Fruit fly (Drosophila melanogaster) whole organism, embryonic: Measurements from ENCODE around the gene bora.
A peak's percentile ranks its signal among the peaks of the same experiment; 100 is the strongest.

Source experiments
- Ada2b ChIP-seq: fragments of 200-800 bp; sonication (Bioruptor generic); IDR thresholded peaks from 2 replicates; pipeline ENCODE4 v1.3.6; 2022; ENCODE audit warnings: missing biosample characterization, missing genetic modification characterization
- Adf1 ChIP-seq: fragments of 200-800 bp; sonication (Bioruptor generic); IDR thresholded peaks from 2 replicates; pipeline ENCODE4 v1.3.6; 2022; ENCODE audit warnings: missing biosample characterization, missing genetic modification characterization
- Awh ChIP-seq: fragments of 200-800 bp; sonication (Bioruptor generic); IDR thresholded peaks from 2 replicates; pipeline ENCODE4, ENCODE4 v1.3.6; 2022; ENCODE audit warnings: missing biosample characterization, missing genetic modification characterization
- CG10267 ChIP-seq: fragments of 200-800 bp; sonication (Bioruptor generic); optimal IDR thresholded peaks from 2 replicates; lab custom pipeline; 2018; ENCODE audit warnings: missing biosample characterization, mild to moderate bottlenecking, missing genetic modification characterization, moderate library complexity
- CG10543 ChIP-seq: fragments of 200-800 bp; sonication (Bioruptor generic); optimal IDR thresholded peaks from 3 replicates; lab custom pipeline; 2017; ENCODE audit warnings: missing biosample characterization, mild to moderate bottlenecking, missing genetic modification characterization, moderate library complexity
- CG11504 ChIP-seq: fragments of 200-800 bp; sonication (Bioruptor generic); optimal IDR thresholded peaks from 3 replicates; lab custom pipeline; 2019; ENCODE audit warnings: missing biosample characterization, mild to moderate bottlenecking, missing genetic modification characterization, moderate library complexity
- CG11723 ChIP-seq: fragments of 200-800 bp; sonication (Bioruptor generic); optimal IDR thresholded peaks from 2 replicates; lab custom pipeline; 2017; ENCODE audit warnings: missing biosample characterization, mild to moderate bottlenecking, missing genetic modification characterization
- CG12942 ChIP-seq: fragments of 200-800 bp; sonication (Bioruptor generic); optimal IDR thresholded peaks from 3 replicates; lab custom pipeline; 2016; ENCODE audit warnings: missing biosample characterization, missing genetic modification characterization
- CG13296 ChIP-seq: fragments of 200-800 bp; sonication (Bioruptor generic); optimal IDR thresholded peaks from 3 replicates; lab custom pipeline; 2018; ENCODE audit warnings: missing biosample characterization, mild to moderate bottlenecking, missing genetic modification characterization
- CG15011 ChIP-seq: fragments of 200-800 bp; sonication (Bioruptor generic); optimal IDR thresholded peaks from 3 replicates; lab custom pipeline; 2018; ENCODE audit warnings: missing biosample characterization, mild to moderate bottlenecking, missing genetic modification characterization
- CG1832 ChIP-seq: fragments of 200-800 bp; sonication (Bioruptor generic); optimal IDR thresholded peaks from 2 replicates; lab custom pipeline; 2017; ENCODE audit warnings: missing biosample characterization, mild to moderate bottlenecking, missing genetic modification characterization, inconsistent platforms
- CG2199 ChIP-seq: fragments of 200-800 bp; sonication (Bioruptor generic); IDR thresholded peaks from 3 replicates; pipeline ENCODE4 v1.3.6; 2022; ENCODE audit warnings: missing biosample characterization, missing genetic modification characterization
- CG31388 ChIP-seq: fragments of 200-800 bp; sonication (Bioruptor generic); optimal IDR thresholded peaks from 2 replicates; lab custom pipeline; 2016; ENCODE audit warnings: missing biosample characterization, missing genetic modification characterization
- CG31441 ChIP-seq: fragments of 200-800 bp; sonication (Bioruptor generic); IDR thresholded peaks from 2 replicates; pipeline ENCODE4 v1.3.6; 2022; ENCODE audit warnings: missing biosample characterization, missing genetic modification characterization
- CG33557 ChIP-seq: fragments of 200-800 bp; sonication (Bioruptor generic); optimal IDR thresholded peaks from 2 replicates; lab custom pipeline; 2019; ENCODE audit warnings: missing biosample characterization, mild to moderate bottlenecking, missing genetic modification characterization, moderate library complexity
- CG7357 ChIP-seq: fragments of 200-800 bp; sonication (Bioruptor generic); IDR thresholded peaks from 3 replicates; pipeline ENCODE4 v1.3.6; 2022; ENCODE audit warnings: missing biosample characterization, missing genetic modification characterization
- CG8944 ChIP-seq: fragments of 200-800 bp; sonication (Bioruptor generic); optimal IDR thresholded peaks from 3 replicates; lab custom pipeline; 2016; ENCODE audit warnings: missing biosample characterization, missing genetic modification characterization
- CTCF ChIP-seq: fragments of 200-800 bp; sonication (Bioruptor generic); optimal IDR thresholded peaks from 2 replicates; lab custom pipeline; 2017; ENCODE audit warnings: missing biosample characterization, mild to moderate bottlenecking, missing genetic modification characterization, moderate library complexity
- Dfd ChIP-seq, 2 experiments: fragments of >200 bp; optimal IDR thresholded peaks; 2 replicates each; lab custom pipeline; 2017; ENCODE audit warnings: missing biosample characterization in 2 of 2, missing genetic modification characterization in 2 of 2
- Dref ChIP-seq: fragments of 200-800 bp; sonication (Bioruptor generic); IDR thresholded peaks from 2 replicates; pipeline ENCODE4 v1.3.6; 2022; ENCODE audit warnings: missing biosample characterization, missing genetic modification characterization
- Ets65A ChIP-seq: fragments of 200-800 bp; sonication (Bioruptor generic); peaks from one replicate; lab custom pipeline; 2016; ENCODE audit warnings: missing biosample characterization, missing genetic modification characterization
- Hey ChIP-seq: fragments of 200-800 bp; sonication (Bioruptor generic); optimal IDR thresholded peaks from 3 replicates; lab custom pipeline; 2018; ENCODE audit warnings: missing biosample characterization, mild to moderate bottlenecking, missing genetic modification characterization
- Hmx ChIP-seq: fragments of 200-800 bp; sonication (Bioruptor generic); optimal IDR thresholded peaks from 2 replicates; lab custom pipeline; 2016; ENCODE audit warnings: missing biosample characterization, missing genetic modification characterization
- Med ChIP-seq: fragments of 200-800 bp; sonication (Bioruptor generic); peaks from one replicate; lab custom pipeline; 2016; ENCODE audit warnings: missing biosample characterization, missing genetic modification characterization, mild to moderate bottlenecking, inconsistent platforms, moderate library complexity
- NfI ChIP-seq: fragments of 200-800 bp; sonication (Bioruptor generic); optimal IDR thresholded peaks from 3 replicates; lab custom pipeline; 2018; ENCODE audit warnings: missing biosample characterization, mild to moderate bottlenecking, missing genetic modification characterization, moderate library complexity
- Six4 ChIP-seq: fragments of 200-800 bp; sonication (Bioruptor generic); optimal IDR thresholded peaks from 2 replicates; lab custom pipeline; 2016; ENCODE audit warnings: missing biosample characterization, missing genetic modification characterization
- crc ChIP-seq: fragments of 200-800 bp; sonication (Bioruptor generic); optimal IDR thresholded peaks from 2 replicates; lab custom pipeline; 2016; ENCODE audit warnings: missing biosample characterization, missing genetic modification characterization
- crol ChIP-seq: fragments of 200-800 bp; sonication (Bioruptor generic); IDR thresholded peaks from 2 replicates; pipeline ENCODE4 v1.3.6; 2022; ENCODE audit warnings: missing biosample characterization, missing genetic modification characterization
- gce ChIP-seq: fragments of 200-800 bp; sonication (Bioruptor generic); IDR thresholded peaks from 3 replicates; pipeline ENCODE4 v1.3.6; 2022; ENCODE audit warnings: missing biosample characterization, missing genetic modification characterization
- gcm ChIP-seq: fragments of 200-800 bp; sonication (Bioruptor generic); optimal IDR thresholded peaks from 2 replicates; lab custom pipeline; 2019; ENCODE audit warnings: missing biosample characterization, mild to moderate bottlenecking, missing genetic modification characterization, moderate library complexity
- lbe ChIP-seq: fragments of 200-800 bp; sonication (Bioruptor generic); optimal IDR thresholded peaks from 2 replicates; lab custom pipeline; 2016; ENCODE audit warnings: missing biosample characterization, mild to moderate bottlenecking, missing genetic modification characterization
- nom ChIP-seq: fragments of 200-800 bp; sonication (Bioruptor generic); optimal IDR thresholded peaks from 2 replicates; lab custom pipeline; 2017; ENCODE audit warnings: missing biosample characterization, missing genetic modification characterization, mild to moderate bottlenecking, moderate library complexity, missing genetic modification reagents
- sens ChIP-seq: fragments of 200-800 bp; sonication (Bioruptor generic); peaks from one replicate; lab custom pipeline; 2016; ENCODE audit warnings: missing biosample characterization, missing genetic modification characterization
- slou ChIP-seq: fragments of 200-800 bp; sonication (Bioruptor generic); optimal IDR thresholded peaks from 3 replicates; lab custom pipeline; 2016; ENCODE audit warnings: missing biosample characterization, missing genetic modification characterization
- sna ChIP-seq: fragments of 200-800 bp; sonication (Bioruptor generic); IDR thresholded peaks from 2 replicates; pipeline ENCODE4 v1.3.6; 2022; ENCODE audit warnings: missing biosample characterization, missing genetic modification characterization; ENCODE audit not compliant: partially characterized antibody
- tna ChIP-seq: fragments of 200-800 bp; sonication (Bioruptor generic); IDR thresholded peaks from 2 replicates; pipeline ENCODE4 v1.3.6; 2022; ENCODE audit warnings: missing biosample characterization, missing genetic modification characterization; ENCODE audit not compliant: partially characterized antibody
- wor ChIP-seq: fragments of 200-800 bp; sonication (Bioruptor generic); IDR thresholded peaks from 2 replicates; pipeline ENCODE4 v1.3.6; 2022; ENCODE audit warnings: missing biosample characterization, missing genetic modification characterization
- z ChIP-seq: fragments of 200-800 bp; sonication (Bioruptor generic); IDR thresholded peaks from 3 replicates; pipeline ENCODE4 v1.3.6; 2022; ENCODE audit warnings: missing biosample characterization, missing genetic modification characterization

Gene bora

dm6 chr3L:18640584-18641527 lies 18.4 kb downstream of the bora start (continued):
- TF ChIP-seq CG33557 (GFP tag; lab: Kevin White, UChicago), result peak; percentile 27
- peak; percentile 86 for TF ChIP-seq Hmx (GFP tag; lab: Kevin White, UChicago)
- TF ChIP-seq wor (GFP tag; lab: Robert Waterston, UW), result peak; percentile 91
- peak; percentile 97 for TF ChIP-seq CG31441 (GFP tag; lab: Robert Waterston, UW)
- TF ChIP-seq gce (GFP tag; lab: Robert Waterston, UW), result peak; percentile 98
- TF ChIP-seq slou (GFP tag; lab: Kevin White, UChicago), result peak; percentile 87
- peak; percentile 94 for TF ChIP-seq CG10543 (GFP tag; lab: Kevin White, UChicago)
- peak; percentile 94 for TF ChIP-seq NfI (GFP tag; lab: Kevin White, UChicago)

dm6 chr3L:18643222-18643621 lies 20.7 kb downstream of the bora start:
- TF ChIP-seq Ets65A (GFP tag; lab: Kevin White, UChicago), result peak; percentile 78
- TF ChIP-seq crc (GFP tag; lab: Kevin White, UChicago), result no peak

dm6 chr3L:18653737-18654136 lies 31.2 kb downstream of the bora start:
- TF ChIP-seq Adf1, result no peak
- peak; percentile 75 for TF ChIP-seq sens (GFP tag; lab: Kevin White, UChicago)
- TF ChIP-seq CG7357 (GFP tag; lab: Robert Waterston, UW), result 0 out of 3 replicates have a peak, but pooled peaks have one; percentile 8
- no peak for TF ChIP-seq CG31388 (GFP tag; lab: Kevin White, UChicago)
- no peak for TF ChIP-seq CG15011
- no peak for TF ChIP-seq lbe (GFP tag; lab: Kevin White, UChicago)
- TF ChIP-seq Med (GFP tag; lab: Kevin White, UChicago), result peak; percentile 68
- peak; percentile 70 for TF ChIP-seq Hey
- peak; percentile 54 for TF ChIP-seq Ets65A (GFP tag; lab: Kevin White, UChicago)
- peak; percentile 61 for TF ChIP-seq crol (GFP tag; lab: Robert Waterston, UW)
- TF ChIP-seq Ada2b (GFP tag; lab: Robert Waterston, UW), result 0 out of 2 replicates have a peak, but pooled peaks have one; percentile 16
- no peak for TF ChIP-seq Dref (GFP tag; lab: Robert Waterston, UW)
- peak; percentile 37 for TF ChIP-seq CG1832
- TF ChIP-seq, all 482 proteins: peak for 8

dm6 chr3L:18665594-18665993 lies 43.1 kb downstream of the bora start:
- no peak for TF ChIP-seq nom (GFP tag; lab: Kevin White, UChicago)
- no peak for TF ChIP-seq CG12942
- TF ChIP-seq CTCF (GFP tag; lab: Kevin White, UChicago), result peak; percentile 7
- no peak for TF ChIP-seq Six4 (GFP tag; lab: Kevin White, UChicago)
- TF ChIP-seq Dfd (GFP tag; optimal IDR thresholded peaks at IDR 0.05; lab: Kevin White, UChicago), result peak in 1 of 2 experiments; percentile 35
- TF ChIP-seq z (GFP tag; lab: Robert Waterston, UW), result no peak
- TF ChIP-seq tna, result no peak
- no peak for TF ChIP-seq CG13296
- TF ChIP-seq Awh (GFP tag; lab: Robert Waterston, UW), result no peak
- TF ChIP-seq CG8944 (GFP tag; lab: Kevin White, UChicago), result no peak
- peak; percentile 17; the same call in 1 of the 2 replicates for TF ChIP-seq Adf1
- TF ChIP-seq CG10267 (tag; lab: Kevin White, UChicago), result no peak
- no peak for TF ChIP-seq CG11723
- 0 out of 3 replicates have a peak, but pooled peaks have one; percentile 38 for TF ChIP-seq CG2199 (GFP tag; lab: Robert Waterston, UW)
- 0 out of 2 replicates have a peak, but pooled peaks have one; percentile 18 for TF ChIP-seq sna
- peak; percentile 54 for TF ChIP-seq gcm
- TF ChIP-seq CG11504, result peak; percentile 99
- TF ChIP-seq Med (GFP tag; lab: Kevin White, UChicago), result peak; percentile 16
